Fruit fly (Drosophila melanogaster) whole organism, embryonic: Measurements from ENCODE around the gene VhaM9.7-c.
A peak's percentile ranks its signal among the peaks of the same experiment; 100 is the strongest.

Experiments
- Aef1 ChIP-seq: fragments of 200-800 bp; sonication (Bioruptor generic); IDR thresholded peaks from 3 replicates; pipeline ENCODE4 v1.3.6; 2022; ENCODE audit warnings: missing biosample characterization, missing genetic modification characterization
- Awh ChIP-seq: fragments of 200-800 bp; sonication (Bioruptor generic); IDR thresholded peaks from 2 replicates; pipeline ENCODE4, ENCODE4 v1.3.6; 2022; ENCODE audit warnings: missing biosample characterization, missing genetic modification characterization
- B-H2 ChIP-seq: fragments of 200-800 bp; sonication (Bioruptor generic); optimal IDR thresholded peaks from 2 replicates; lab custom pipeline; 2018; ENCODE audit warnings: missing biosample characterization, mild to moderate bottlenecking, missing genetic modification characterization
- BtbVII ChIP-seq: fragments of 200-800 bp; sonication (Bioruptor generic); optimal IDR thresholded peaks from 3 replicates; lab custom pipeline; 2017; ENCODE audit warnings: missing biosample characterization, mild to moderate bottlenecking, missing genetic modification characterization
- CG10565 ChIP-seq: fragments of 200-800 bp; sonication (Bioruptor generic); optimal IDR thresholded peaks from 3 replicates; lab custom pipeline; 2016; ENCODE audit warnings: missing biosample characterization, mild to moderate bottlenecking, missing genetic modification characterization
- CG11093 ChIP-seq: fragments of 200-800 bp; sonication (Bioruptor generic); IDR thresholded peaks from 3 replicates; pipeline ENCODE4 v1.3.6; 2022; ENCODE audit warnings: missing biosample characterization, missing genetic modification characterization
- CG11504 ChIP-seq: fragments of 200-800 bp; sonication (Bioruptor generic); optimal IDR thresholded peaks from 3 replicates; lab custom pipeline; 2019; ENCODE audit warnings: missing biosample characterization, mild to moderate bottlenecking, missing genetic modification characterization, moderate library complexity
- CG12236 ChIP-seq: fragments of 200-800 bp; sonication (Bioruptor generic); optimal IDR thresholded peaks from 2 replicates; lab custom pipeline; 2016; ENCODE audit warnings: missing biosample characterization, missing genetic modification characterization
- CG14014 ChIP-seq: fragments of 200-800 bp; sonication (Bioruptor generic); IDR thresholded peaks from 2 replicates; pipeline ENCODE4 v1.3.6; 2022; ENCODE audit warnings: missing biosample characterization, missing genetic modification characterization
- CG15696 ChIP-seq: fragments of 200-800 bp; sonication (Bioruptor generic); optimal IDR thresholded peaks from 2 replicates; lab custom pipeline; 2019; ENCODE audit warnings: missing biosample characterization, mild to moderate bottlenecking, missing genetic modification characterization, moderate library complexity
- CG16813 ChIP-seq: fragments of 200-800 bp; sonication (Bioruptor generic); IDR thresholded peaks from 3 replicates; pipeline ENCODE4 v1.3.6; 2022; ENCODE audit warnings: missing biosample characterization, missing genetic modification characterization; ENCODE audit not compliant: partially characterized antibody
- CG1792 ChIP-seq: fragments of 200-800 bp; sonication (Bioruptor generic); optimal IDR thresholded peaks from 2 replicates; lab custom pipeline; 2016; ENCODE audit warnings: missing biosample characterization, missing genetic modification characterization
- CG2120 ChIP-seq: fragments of 200-800 bp; sonication (Bioruptor generic); optimal IDR thresholded peaks from 3 replicates; lab custom pipeline; 2016; ENCODE audit warnings: missing biosample characterization, missing genetic modification characterization
- CG2678 ChIP-seq: fragments of 200-800 bp; sonication (Bioruptor generic); optimal IDR thresholded peaks from 3 replicates; lab custom pipeline; 2019; ENCODE audit warnings: missing biosample characterization, mild to moderate bottlenecking, missing genetic modification characterization, moderate library complexity
- CG30431 ChIP-seq: fragments of 200-800 bp; sonication (Bioruptor generic); optimal IDR thresholded peaks from 2 replicates; lab custom pipeline; 2017; ENCODE audit warnings: missing biosample characterization, missing genetic modification characterization
- CG31224 ChIP-seq: fragments of 200-800 bp; sonication (Bioruptor generic); IDR thresholded peaks from 2 replicates; pipeline ENCODE4 v1.3.6; 2022; ENCODE audit warnings: missing biosample characterization, missing genetic modification characterization
- CG3281 ChIP-seq: fragments of 200-800 bp; sonication (Bioruptor generic); optimal IDR thresholded peaks from 3 replicates; lab custom pipeline; 2017; ENCODE audit warnings: missing biosample characterization, mild to moderate bottlenecking, missing genetic modification characterization
- CG34376 ChIP-seq: fragments of 200-800 bp; sonication (Bioruptor generic); optimal IDR thresholded peaks from 2 replicates; lab custom pipeline; 2018; ENCODE audit warnings: missing biosample characterization, mild to moderate bottlenecking, missing genetic modification characterization
- CG42726 ChIP-seq: fragments of 200-800 bp; sonication (Bioruptor generic); IDR thresholded peaks from 2 replicates; pipeline ENCODE4 v1.3.6; 2022; ENCODE audit warnings: missing biosample characterization, missing genetic modification characterization; ENCODE audit not compliant: partially characterized antibody
- CG6683 ChIP-seq: fragments of 200-800 bp; sonication (Bioruptor generic); optimal IDR thresholded peaks from 2 replicates; lab custom pipeline; 2017; ENCODE audit warnings: missing biosample characterization, mild to moderate bottlenecking, missing genetic modification characterization, missing genetic modification reagents
- CG7786 ChIP-seq: fragments of 200-800 bp; sonication (Bioruptor generic); optimal IDR thresholded peaks from 2 replicates; lab custom pipeline; 2016; ENCODE audit warnings: missing biosample characterization, missing genetic modification characterization
- CG8944 ChIP-seq: fragments of 200-800 bp; sonication (Bioruptor generic); optimal IDR thresholded peaks from 3 replicates; lab custom pipeline; 2016; ENCODE audit warnings: missing biosample characterization, missing genetic modification characterization
- CG9437 ChIP-seq: fragments of 200-800 bp; sonication (Bioruptor generic); optimal IDR thresholded peaks from 2 replicates; lab custom pipeline; 2018; ENCODE audit warnings: missing biosample characterization, mild to moderate bottlenecking, missing genetic modification characterization
- CG9797 ChIP-seq: fragments of 200-800 bp; sonication (Bioruptor generic); optimal IDR thresholded peaks from 3 replicates; lab custom pipeline; 2018; ENCODE audit warnings: missing biosample characterization, mild to moderate bottlenecking, missing genetic modification characterization
- CG9876 ChIP-seq: fragments of 200-800 bp; sonication (Bioruptor generic); optimal IDR thresholded peaks from 2 replicates; lab custom pipeline; 2016; ENCODE audit warnings: missing biosample characterization, missing genetic modification characterization
- D19B ChIP-seq: fragments of 200-800 bp; sonication (Bioruptor generic); optimal IDR thresholded peaks from 2 replicates; lab custom pipeline; 2017; ENCODE audit warnings: missing biosample characterization, mild to moderate bottlenecking, missing genetic modification characterization
- Dfd ChIP-seq, 2 experiments: fragments of >200 bp; optimal IDR thresholded peaks; 2 replicates each; lab custom pipeline; 2017; ENCODE audit warnings: missing biosample characterization in 2 of 2, missing genetic modification characterization in 2 of 2
- Eip74EF ChIP-seq, 2 experiments: fragments of 200-800 bp in 1 of 2; fragments of >200 bp in 1 of 2; sonication (Bioruptor generic) in 1 of 2; optimal IDR thresholded peaks; 2 replicates each; lab custom pipeline; 2017 to 2019; ENCODE audit warnings: missing biosample characterization in 2 of 2, missing genetic modification characterization in 2 of 2, mild to moderate bottlenecking in 1 of 2, moderate library complexity in 1 of 2
- Med ChIP-seq: fragments of 200-800 bp; sonication (Bioruptor generic); peaks from one replicate; lab custom pipeline; 2016; ENCODE audit warnings: missing biosample characterization, missing genetic modification characterization, mild to moderate bottlenecking, inconsistent platforms, moderate library complexity
- NfI ChIP-seq: fragments of 200-800 bp; sonication (Bioruptor generic); optimal IDR thresholded peaks from 3 replicates; lab custom pipeline; 2018; ENCODE audit warnings: missing biosample characterization, mild to moderate bottlenecking, missing genetic modification characterization, moderate library complexity
- Scr ChIP-seq: fragments of 200-800 bp; sonication (Bioruptor generic); IDR thresholded peaks from 2 replicates; pipeline ENCODE4 v1.3.6; 2022; ENCODE audit warnings: missing biosample characterization, missing genetic modification characterization; ENCODE audit not compliant: partially characterized antibody
- Side ChIP-seq: fragments of 200-800 bp; sonication (Bioruptor generic); optimal IDR thresholded peaks from 2 replicates; lab custom pipeline; 2016; ENCODE audit warnings: missing biosample characterization, missing genetic modification characterization
- Six4 ChIP-seq: fragments of 200-800 bp; sonication (Bioruptor generic); optimal IDR thresholded peaks from 2 replicates; lab custom pipeline; 2016; ENCODE audit warnings: missing biosample characterization, missing genetic modification characterization
- az2 ChIP-seq: fragments of 200-800 bp; sonication (Bioruptor generic); optimal IDR thresholded peaks from 3 replicates; lab custom pipeline; 2016; ENCODE audit warnings: missing biosample characterization, missing genetic modification characterization
- ci ChIP-seq: fragments of 200-800 bp; sonication (Bioruptor generic); IDR thresholded peaks from 3 replicates; pipeline ENCODE4 v1.3.6; 2022; ENCODE audit warnings: missing biosample characterization, missing genetic modification characterization
- dati ChIP-seq: fragments of 200-800 bp; sonication (Bioruptor generic); IDR thresholded peaks from 2 replicates; pipeline ENCODE4 v1.3.6; 2022; ENCODE audit warnings: missing biosample characterization, missing genetic modification characterization
- grn ChIP-seq: fragments of 200-800 bp; sonication (Bioruptor generic); optimal IDR thresholded peaks from 3 replicates; lab custom pipeline; 2017; ENCODE audit warnings: missing biosample characterization, missing genetic modification characterization
- klu ChIP-seq: fragments of 200-800 bp; sonication (Bioruptor generic); IDR thresholded peaks from 2 replicates; pipeline ENCODE4 v1.3.6; 2022; ENCODE audit warnings: missing biosample characterization, missing genetic modification characterization
- nerfin-1 ChIP-seq: fragments of 200-800 bp; sonication (Bioruptor generic); optimal IDR thresholded peaks from 3 replicates; lab custom pipeline; 2019; ENCODE audit warnings: missing biosample characterization, mild to moderate bottlenecking, missing genetic modification characterization, moderate library complexity
- pan ChIP-seq, 4 experiments: fragments of >200 bp in 3 of 4; fragments of 200-800 bp in 1 of 4; sonication (Bioruptor generic) in 1 of 4; optimal IDR thresholded peaks in 3 of 4; IDR thresholded peaks in 1 of 4; 2 replicates each; pipeline versions ENCODE4 v1.3.6 to Lab custom; 2017 to 2022; ENCODE audit warnings: missing biosample characterization in 2 of 4, missing genetic modification characterization in 2 of 4, mixed read lengths in 1 of 4
- ranshi ChIP-seq: fragments of 200-800 bp; sonication (Bioruptor generic); IDR thresholded peaks from 2 replicates; pipeline ENCODE4 v1.3.6; 2022; ENCODE audit warnings: missing biosample characterization, missing genetic modification characterization
- rib ChIP-seq: fragments of 200-800 bp; sonication (Bioruptor generic); IDR thresholded peaks from 2 replicates; pipeline ENCODE4 v1.3.6; 2022; ENCODE audit warnings: missing biosample characterization, missing genetic modification characterization
- sim ChIP-seq: fragments of 200-800 bp; sonication (Bioruptor generic); IDR thresholded peaks from 2 replicates; pipeline ENCODE4 v1.3.6; 2022; ENCODE audit warnings: missing biosample characterization, missing genetic modification characterization
- sob ChIP-seq: fragments of 200-800 bp; sonication (Bioruptor generic); IDR thresholded peaks from 2 replicates; pipeline ENCODE4 v1.3.6; 2022; ENCODE audit warnings: missing biosample characterization, missing genetic modification characterization
- sqz ChIP-seq: fragments of 200-800 bp; sonication (Bioruptor generic); optimal IDR thresholded peaks from 3 replicates; lab custom pipeline; 2018; ENCODE audit warnings: missing biosample characterization, mild to moderate bottlenecking, missing genetic modification characterization
- vnd ChIP-seq: fragments of 200-800 bp; sonication (Bioruptor generic); IDR thresholded peaks from 3 replicates; pipeline ENCODE4 v1.3.6; 2022; ENCODE audit warnings: missing biosample characterization, missing genetic modification characterization; ENCODE audit not compliant: partially characterized antibody
- vvl ChIP-seq: fragments of 200-800 bp; sonication (Bioruptor generic); IDR thresholded peaks from 2 replicates; pipeline ENCODE4 v1.3.6; 2022; ENCODE audit warnings: missing biosample characterization, missing genetic modification characterization
- wek ChIP-seq: fragments of 200-800 bp; sonication (Bioruptor generic); optimal IDR thresholded peaks from 3 replicates; lab custom pipeline; 2018; ENCODE audit warnings: missing biosample characterization, mild to moderate bottlenecking, missing genetic modification characterization, moderate library complexity

The VhaM9.7-c gene

dm6 chr3L:4219291-4220228 is 32.9 kb upstream of the VhaM9.7-c start (continued):
- TF ChIP-seq CG7786 (GFP tag; lab: Kevin White, UChicago) (no peak), rib (GFP tag; lab: Robert Waterston, UW) (no peak), ranshi (GFP tag; lab: Robert Waterston, UW) (no peak), CG12236 (no peak), Med (GFP tag; lab: Kevin White, UChicago) (peak; percentile 23), grn (GFP tag; lab: Kevin White, UChicago) (peak; percentile 99), CG30431 (no peak), Side (GFP tag; lab: Kevin White, UChicago) (no peak), CG2678 (no peak), pan (optimal IDR thresholded peaks at IDR 0.05; lab: Kevin White, UChicago) (no peak), pan (GFP tag; optimal IDR thresholded peaks at IDR 0.05 in 1 of 2, IDR thresholded peaks at IDR 0.05 in 1 of 2) (no peak), Scr (GFP tag; lab: Robert Waterston, UW) (no peak), CG9876 (GFP tag; lab: Kevin White, UChicago) (no peak), CG9797 (GFP tag; lab: Kevin White, UChicago) (no peak), CG14014 (GFP tag; lab: Robert Waterston, UW) (no peak), ci (GFP tag; lab: Robert Waterston, UW) (peak; percentile 37; the same call in 1 of the 3 replicates), Eip74EF (GFP tag; optimal IDR thresholded peaks at IDR 0.05; lab: Kevin White, UChicago) (no peak), klu (GFP tag; lab: Robert Waterston, UW) (no peak), D19B (GFP tag; lab: Kevin White, UChicago) (no peak), nerfin-1 (tag; lab: Kevin White, UChicago) (no peak), B-H2 (no peak), CG9437 (GFP tag; lab: Kevin White, UChicago) (no peak), vvl (peak; percentile 15; the same call in 1 of the 2 replicates), CG6683 (GFP tag; lab: Kevin White, UChicago) (no peak), Six4 (GFP tag; lab: Kevin White, UChicago) (no peak), Dfd (GFP tag; optimal IDR thresholded peaks at IDR 0.05; lab: Kevin White, UChicago) (no peak), CG10565 (no peak), CG15696 (tag; lab: Kevin White, UChicago) (no peak), Aef1 (GFP tag; lab: Robert Waterston, UW) (no peak), NfI (GFP tag; lab: Kevin White, UChicago) (no peak), dati (GFP tag; lab: Robert Waterston, UW) (no peak), wek (GFP tag; lab: Kevin White, UChicago) (no peak), CG11093 (GFP tag; lab: Robert Waterston, UW) (no peak), az2 (GFP tag; lab: Kevin White, UChicago) (no peak), CG16813 (GFP tag; lab: Robert Waterston, UW) (no peak), BtbVII (peak; percentile 22), CG3281 (GFP tag; lab: Kevin White, UChicago) (no peak), sqz (no peak), CG1792 (GFP tag; lab: Kevin White, UChicago) (no peak), CG34376 (GFP tag; lab: Kevin White, UChicago) (peak; percentile 88), CG11504 (tag; lab: Kevin White, UChicago) (no peak), vnd (GFP tag; lab: Robert Waterston, UW) (peak; percentile 67), sim (GFP tag; lab: Robert Waterston, UW) (no peak), CG2120 (GFP tag; lab: Kevin White, UChicago) (no peak), sob (GFP tag; lab: Robert Waterston, UW) (no peak), CG8944 (no peak), Awh (GFP tag; lab: Robert Waterston, UW) (peak; percentile 56; the same call in 1 of the 2 replicates), CG31224 (GFP tag; lab: Robert Waterston, UW) (no peak), CG42726 (no peak)
